Worm (Caenorhabditis elegans) whole organism, L3 larva: ENCODE measurements around the gene rars-2.

Experiments used
- R02D3.7 ChIP-seq: fragments of 150-350 bp; optimal IDR thresholded peaks from 2 replicates; lab custom pipeline; 2014; ENCODE audit warnings: missing biosample characterization, missing genetic modification characterization
- ZK546.5 ChIP-seq: sonication (generic microtip); optimal IDR thresholded peaks from 2 replicates; lab custom pipeline; 2017; ENCODE audit warnings: missing biosample characterization, missing genetic modification characterization
- aly-2 ChIP-seq: fragments of 150-350 bp; optimal IDR thresholded peaks from 2 replicates; lab custom pipeline; 2014; ENCODE audit warnings: missing biosample characterization, missing genetic modification characterization
- ama-1 ChIP-seq: fragments of 150-350 bp; optimal IDR thresholded peaks from 2 replicates; lab custom pipeline; 2018
- ceh-16 ChIP-seq: sonication (generic microtip); optimal IDR thresholded peaks from 2 replicates; lab custom pipeline; 2017; ENCODE audit warnings: missing biosample characterization, missing genetic modification characterization
- ceh-28 ChIP-seq: fragments of 150-350 bp; optimal IDR thresholded peaks from 2 replicates; lab custom pipeline; 2014; ENCODE audit warnings: missing biosample characterization, missing genetic modification reagents, missing genetic modification characterization
- ceh-9 ChIP-seq: sonication (generic microtip); optimal IDR thresholded peaks from 2 replicates; lab custom pipeline; 2018; ENCODE audit warnings: missing biosample characterization, missing genetic modification characterization
- daf-12 ChIP-seq: fragments of 150-350 bp; optimal IDR thresholded peaks from 2 replicates; lab custom pipeline; 2014; ENCODE audit warnings: missing biosample characterization, missing genetic modification reagents, missing genetic modification characterization
- egl-27 ChIP-seq: sonication (generic microtip); optimal IDR thresholded peaks from 4 replicates; lab custom pipeline; 2017; ENCODE audit warnings: missing biosample characterization, missing genetic modification reagents, missing genetic modification characterization
- egl-5 ChIP-seq: fragments of 150-350 bp; optimal IDR thresholded peaks from 2 replicates; lab custom pipeline; 2017; ENCODE audit warnings: missing biosample characterization, missing genetic modification reagents, missing genetic modification characterization, inconsistent platforms
- elt-2 ChIP-seq: sonication (generic microtip); optimal IDR thresholded peaks from 2 replicates; lab custom pipeline; 2016; ENCODE audit warnings: missing genetic modification reagents, mild to moderate bottlenecking, missing genetic modification characterization, missing compliant biosample characterization
- fkh-10 ChIP-seq: sonication (generic microtip); optimal IDR thresholded peaks from 2 replicates; lab custom pipeline; 2017; ENCODE audit warnings: missing biosample characterization, missing genetic modification reagents, missing genetic modification characterization
- fkh-2 ChIP-seq: fragments of 150-350 bp; optimal IDR thresholded peaks from 2 replicates; lab custom pipeline; 2014; ENCODE audit warnings: missing biosample characterization, missing genetic modification reagents, missing genetic modification characterization
- fos-1 ChIP-seq: fragments of 150-350 bp; optimal IDR thresholded peaks from 2 replicates; lab custom pipeline; 2014; ENCODE audit warnings: missing biosample characterization, missing genetic modification characterization
- hmg-11 ChIP-seq: sonication (generic microtip); optimal IDR thresholded peaks from 2 replicates; lab custom pipeline; 2016; ENCODE audit warnings: missing genetic modification characterization, missing compliant biosample characterization
- lin-15B ChIP-seq: fragments of 150-350 bp; optimal IDR thresholded peaks from 2 replicates; lab custom pipeline; 2014; ENCODE audit warnings: missing biosample characterization, missing genetic modification characterization
- lin-39 ChIP-seq: fragments of 150-350 bp; optimal IDR thresholded peaks from 2 replicates; lab custom pipeline; 2018; ENCODE audit warnings: missing biosample characterization, missing genetic modification reagents, missing genetic modification characterization
- lsy-12 ChIP-seq: sonication (generic microtip); optimal IDR thresholded peaks from 2 replicates; lab custom pipeline; 2016; ENCODE audit warnings: mild to moderate bottlenecking, missing genetic modification characterization, missing compliant biosample characterization
- mdl-1 ChIP-seq: fragments of 150-350 bp; optimal IDR thresholded peaks from 2 replicates; lab custom pipeline; 2014; ENCODE audit warnings: missing biosample characterization, missing genetic modification characterization
- mml-1 ChIP-seq: fragments of 150-350 bp; sonication (generic microtip); optimal IDR thresholded peaks from 3 replicates; lab custom pipeline; 2014; ENCODE audit warnings: missing biosample characterization, missing genetic modification characterization
- nfya-1 ChIP-seq: sonication (generic microtip); optimal IDR thresholded peaks from 2 replicates; lab custom pipeline; 2017; ENCODE audit warnings: missing genetic modification characterization, mild to moderate bottlenecking, missing compliant biosample characterization, antibody characterized with exemption, moderate library complexity; ENCODE audit not compliant: insufficient read depth
- nhr-11 ChIP-seq: fragments of 150-350 bp; optimal IDR thresholded peaks from 2 replicates; lab custom pipeline; 2014; ENCODE audit warnings: missing biosample characterization, missing genetic modification characterization
- nhr-23 ChIP-seq: fragments of 150-350 bp; optimal IDR thresholded peaks from 2 replicates; lab custom pipeline; 2014; ENCODE audit warnings: missing biosample characterization, missing genetic modification reagents, missing genetic modification characterization
- nhr-237 ChIP-seq: fragments of 150-350 bp; optimal IDR thresholded peaks from 2 replicates; lab custom pipeline; 2014; ENCODE audit warnings: missing biosample characterization, missing genetic modification characterization
- nhr-25 ChIP-seq: sonication (generic microtip); optimal IDR thresholded peaks from 2 replicates; lab custom pipeline; 2017; ENCODE audit warnings: missing biosample characterization, missing genetic modification characterization
- nhr-28 ChIP-seq: fragments of 150-350 bp; optimal IDR thresholded peaks from 2 replicates; lab custom pipeline; 2014; ENCODE audit warnings: missing biosample characterization, missing genetic modification characterization
- nhr-67 ChIP-seq: fragments of 150-350 bp; optimal IDR thresholded peaks from 2 replicates; lab custom pipeline; 2014; ENCODE audit warnings: missing biosample characterization, missing genetic modification characterization
- nhr-76 ChIP-seq: fragments of 150-350 bp; sonication (generic microtip); optimal IDR thresholded peaks from 5 replicates; lab custom pipeline; 2014; ENCODE audit warnings: missing biosample characterization, missing genetic modification characterization
- nhr-77 ChIP-seq: fragments of 150-350 bp; optimal IDR thresholded peaks from 2 replicates; lab custom pipeline; 2014; ENCODE audit warnings: missing biosample characterization, missing genetic modification characterization
- pha-4 ChIP-seq: fragments of 150-350 bp; optimal IDR thresholded peaks from 2 replicates; lab custom pipeline; 2014; ENCODE audit warnings: missing biosample characterization, missing genetic modification reagents, missing genetic modification characterization
- snpc-4 ChIP-seq: fragments of 150-350 bp; optimal IDR thresholded peaks from 2 replicates; lab custom pipeline; 2014; ENCODE audit warnings: missing biosample characterization, missing genetic modification characterization
- tbx-2 ChIP-seq: sonication (generic microtip); optimal IDR thresholded peaks from 2 replicates; lab custom pipeline; 2016; ENCODE audit warnings: mild to moderate bottlenecking, missing genetic modification characterization, missing compliant biosample characterization
- unc-62 ChIP-seq: fragments of 150-350 bp; sonication (generic microtip); optimal IDR thresholded peaks from 4 replicates; lab custom pipeline; 2014; ENCODE audit warnings: missing biosample characterization, missing genetic modification reagents, missing genetic modification characterization
- zag-1 ChIP-seq: fragments of 150-350 bp; optimal IDR thresholded peaks from 2 replicates; lab custom pipeline; 2014; ENCODE audit warnings: missing biosample characterization, missing genetic modification characterization
- ztf-11 ChIP-seq: fragments of 150-350 bp; optimal IDR thresholded peaks from 2 replicates; lab custom pipeline; 2014; ENCODE audit warnings: missing biosample characterization, missing genetic modification characterization
- ztf-4 ChIP-seq: fragments of 150-350 bp; optimal IDR thresholded peaks from 2 replicates; lab custom pipeline; 2014; ENCODE audit warnings: missing biosample characterization, missing genetic modification characterization

Gene rars-2

ce11 chrII:6099500-6099899, 25.9 kb upstream of the rars-2 start, which contains the start of gene rgs-3:
Gene rgs-3, plus strand, starts transcription at chrII:6099800.
- TF ChIP-seq tbx-2 (tag; lab: Kevin White, UChicago) (no peak), ZK546.5 (tag; lab: Kevin White, UChicago) (no peak), R02D3.7 (tag; lab: Kevin White, UChicago) (no peak)

ce11 chrII:6101475-6101874, 23.9 kb upstream of the rars-2 start:
- TF ChIP-seq lsy-12 (tag; lab: Kevin White, UChicago) (no peak), nhr-23 (no peak), nhr-77 (tag; lab: Kevin White, UChicago) (no peak), nhr-67 (tag; lab: Kevin White, UChicago) (no peak), fkh-2 (tag; lab: Kevin White, UChicago) (no peak), nhr-25 (tag; lab: Kevin White, UChicago) (no peak), ZK546.5 (tag; lab: Kevin White, UChicago) (no peak), hmg-11 (tag; lab: Kevin White, UChicago) (no peak), tbx-2 (tag; lab: Kevin White, UChicago) (no peak), nhr-28 (tag; lab: Kevin White, UChicago) (no peak), ceh-16 (tag; lab: Kevin White, UChicago) (no peak), unc-62 (GFP tag; lab: Kevin White, UChicago) (no peak), nhr-76 (tag; lab: Kevin White, UChicago) (no peak), mdl-1 (tag; lab: Kevin White, UChicago) (no peak), egl-27 (tag; lab: Kevin White, UChicago) (no peak)
- TF ChIP-seq, all 47 proteins: peak for 0

- no peak for TF ChIP-seq snpc-4 (tag; lab: Kevin White, UChicago)
Observed at ce11 chrII:6103986-6104385, 21.4 kb upstream of the rars-2 start.

ce11 chrII:6107773-6108172, 17.6 kb upstream of the rars-2 start:
- TF ChIP-seq nhr-76 (tag; lab: Kevin White, UChicago) (no peak), lsy-12 (tag; lab: Kevin White, UChicago) (no peak), ceh-9 (tag; lab: Kevin White, UChicago) (no peak), nhr-237 (no peak), fkh-10 (GFP tag; lab: Kevin White, UChicago) (no peak), ama-1 (no peak), ztf-4 (tag; lab: Kevin White, UChicago) (no peak), lin-39 (no peak), hmg-11 (tag; lab: Kevin White, UChicago) (no peak), aly-2 (tag; lab: Kevin White, UChicago) (no peak), lin-15B (tag; lab: Kevin White, UChicago) (no peak), ztf-11 (tag; lab: Kevin White, UChicago) (no peak), fkh-2 (tag; lab: Kevin White, UChicago) (no peak), mdl-1 (tag; lab: Kevin White, UChicago) (no peak), nhr-11 (no peak), mml-1 (tag; lab: Kevin White, UChicago) (no peak), pha-4 (tag; lab: Kevin White, UChicago) (no peak)

ce11 chrII:6109989-6110388, 15.4 kb upstream of the rars-2 start:
- no peak for TF ChIP-seq ZK546.5 (tag; lab: Kevin White, UChicago)
- TF ChIP-seq lsy-12 (tag; lab: Kevin White, UChicago) = no peak
- no peak for TF ChIP-seq daf-12 (tag; lab: Kevin White, UChicago)
- no peak for TF ChIP-seq R02D3.7 (tag; lab: Kevin White, UChicago)
- no peak for TF ChIP-seq nhr-77 (tag; lab: Kevin White, UChicago)
- no peak for TF ChIP-seq tbx-2 (tag; lab: Kevin White, UChicago)
- no peak for TF ChIP-seq nhr-23
- TF ChIP-seq fos-1 (tag; lab: Kevin White, UChicago) = no peak
- no peak for TF ChIP-seq nhr-25 (tag; lab: Kevin White, UChicago)
- TF ChIP-seq egl-5 (tag; lab: Kevin White, UChicago) = no peak
- no peak for TF ChIP-seq ceh-28
- no peak for TF ChIP-seq elt-2 (tag; lab: Kevin White, UChicago)
- TF ChIP-seq nfya-1 (tag; lab: Kevin White, UChicago) = no peak
- no peak for TF ChIP-seq aly-2 (tag; lab: Kevin White, UChicago)
- no peak for TF ChIP-seq mml-1 (tag; lab: Kevin White, UChicago)
- no peak for TF ChIP-seq fkh-10 (GFP tag; lab: Kevin White, UChicago)
- no peak for TF ChIP-seq zag-1 (tag; lab: Kevin White, UChicago)
- TF ChIP-seq snpc-4 (tag; lab: Kevin White, UChicago) = no peak
